Worm (Caenorhabditis elegans) whole organism, L2 larva: Measurements from ENCODE around the gene grk-2.

Source experiments
- aly-2 ChIP-seq: fragments of 150-350 bp; optimal IDR thresholded peaks from 2 replicates; lab custom pipeline; 2014; ENCODE audit warnings: missing biosample characterization, missing genetic modification characterization
- lsy-2 ChIP-seq, 2 experiments: fragments of 150-350 bp in 1 of 2; sonication (generic microtip) in 1 of 2; optimal IDR thresholded peaks; 2 replicates each; lab custom pipeline; 2014 to 2017; ENCODE audit warnings: missing biosample characterization in 2 of 2, missing genetic modification characterization in 2 of 2
- nhr-6 ChIP-seq: fragments of 150-350 bp; optimal IDR thresholded peaks from 2 replicates; lab custom pipeline; 2014; ENCODE audit warnings: missing biosample characterization, missing genetic modification characterization
- nhr-77 ChIP-seq: fragments of 150-350 bp; optimal IDR thresholded peaks from 2 replicates; lab custom pipeline; 2014; ENCODE audit warnings: missing biosample characterization, missing genetic modification characterization
- skn-1 ChIP-seq: sonication (generic microtip); optimal IDR thresholded peaks from 2 replicates; lab custom pipeline; 2017; ENCODE audit warnings: missing biosample characterization, missing genetic modification characterization
- snpc-4 ChIP-seq: fragments of 150-350 bp; optimal IDR thresholded peaks from 2 replicates; lab custom pipeline; 2014; ENCODE audit warnings: missing biosample characterization, missing genetic modification characterization
- unc-62 ChIP-seq: fragments of 150-350 bp; optimal IDR thresholded peaks from 2 replicates; lab custom pipeline; 2014; ENCODE audit warnings: missing biosample characterization, missing genetic modification reagents, missing genetic modification characterization
- zag-1 ChIP-seq: fragments of 150-350 bp; optimal IDR thresholded peaks from 2 replicates; lab custom pipeline; 2014; ENCODE audit warnings: missing biosample characterization, missing genetic modification characterization
- ztf-11 ChIP-seq: sonication (generic microtip); optimal IDR thresholded peaks from 2 replicates; lab custom pipeline; 2017; ENCODE audit warnings: missing biosample characterization, missing genetic modification characterization
- ztf-4 ChIP-seq: fragments of 150-350 bp; optimal IDR thresholded peaks from 2 replicates; lab custom pipeline; 2014; ENCODE audit warnings: missing biosample characterization, missing genetic modification characterization

- no peak for TF ChIP-seq lsy-2 (tag; optimal IDR thresholded peaks at IDR 0.05; lab: Kevin White, UChicago)
- TF ChIP-seq nhr-77 (tag; lab: Kevin White, UChicago), result no peak
- TF ChIP-seq snpc-4 (tag; lab: Kevin White, UChicago), result no peak
- no peak for TF ChIP-seq zag-1 (tag; lab: Kevin White, UChicago)
- no peak for TF ChIP-seq ztf-4
- no peak for TF ChIP-seq ztf-11 (tag; lab: Kevin White, UChicago)
- no peak for TF ChIP-seq skn-1 (tag; lab: Kevin White, UChicago)
- no peak for TF ChIP-seq aly-2
- no peak for TF ChIP-seq unc-62 (GFP tag; lab: Kevin White, UChicago)
- no peak for TF ChIP-seq nhr-6 (tag; lab: Kevin White, UChicago)
These were observed 22.9 kb downstream of the grk-2 start for ce11 chrIII:698814-699213.
